Worm (Caenorhabditis elegans) whole organism, L4 larva: ENCODE data around the gene acs-22.

Experiments
- F10B5.3 ChIP-seq: sonication (generic microtip); optimal IDR thresholded peaks from 2 replicates; lab custom pipeline; 2016; ENCODE audit warnings: mild to moderate bottlenecking, missing genetic modification characterization, missing compliant biosample characterization
- F26F4.8 ChIP-seq: fragments of 200-800 bp; sonication (Bioruptor generic); conservative IDR thresholded peaks from 2 replicates; pipeline ENCODE4 v1.3.6; 2022; ENCODE audit warnings: missing genetic modification characterization, missing compliant biosample characterization
- F37D6.2 ChIP-seq: sonication (generic microtip); optimal IDR thresholded peaks from 2 replicates; lab custom pipeline; 2016; ENCODE audit warnings: mild to moderate bottlenecking, missing genetic modification characterization, missing compliant biosample characterization
- T26A8.4 ChIP-seq: fragments of 200-800 bp; sonication (Bioruptor generic); IDR thresholded peaks from 2 replicates; pipeline ENCODE4 v1.3.6; 2022; ENCODE audit warnings: missing genetic modification characterization, missing compliant biosample characterization
- ZK337.2 ChIP-seq: fragments of 200-800 bp; sonication (Bioruptor generic); IDR thresholded peaks from 2 replicates; pipeline ENCODE4 v1.3.6; 2022; ENCODE audit warnings: missing genetic modification reagents, missing genetic modification characterization, missing compliant biosample characterization
- ZK546.5 ChIP-seq, 2 experiments: sonication (generic microtip); optimal IDR thresholded peaks; 2 replicates each; lab custom pipeline; 2017; ENCODE audit warnings: missing biosample characterization in 2 of 2, missing genetic modification characterization in 2 of 2
- aha-1 ChIP-seq: fragments of 150-350 bp; peaks from one replicate; lab custom pipeline; 2014; ENCODE audit warnings: missing biosample characterization, missing genetic modification characterization
- attf-4 ChIP-seq: sonication (generic microtip); optimal IDR thresholded peaks from 3 replicates; lab custom pipeline; 2017; ENCODE audit warnings: missing biosample characterization, missing genetic modification characterization
- ceh-28 ChIP-seq: fragments of 150-350 bp; optimal IDR thresholded peaks from 2 replicates; lab custom pipeline; 2014; ENCODE audit warnings: missing biosample characterization, missing genetic modification reagents, missing genetic modification characterization
- ceh-44 ChIP-seq: fragments of 200-800 bp; sonication (Bioruptor generic); IDR thresholded peaks from 2 replicates; pipeline ENCODE4 v1.3.6; 2022; ENCODE audit warnings: missing genetic modification reagents, missing genetic modification characterization, missing compliant biosample characterization
- ces-1 ChIP-seq: fragments of 150-350 bp; sonication (generic microtip); optimal IDR thresholded peaks from 4 replicates; lab custom pipeline; 2014; ENCODE audit warnings: missing biosample characterization, missing genetic modification reagents, missing genetic modification characterization
- ctbp-1 ChIP-seq: fragments of 200-800 bp; sonication (Bioruptor generic); IDR thresholded peaks from 2 replicates; pipeline ENCODE4 v1.3.6; 2022; ENCODE audit warnings: missing genetic modification reagents, missing genetic modification characterization, missing compliant biosample characterization
- daf-12 ChIP-seq: fragments of 150-350 bp; optimal IDR thresholded peaks from 2 replicates; lab custom pipeline; 2014; ENCODE audit warnings: missing biosample characterization, missing genetic modification reagents, missing genetic modification characterization
- daf-8 ChIP-seq: fragments of 200-800 bp; sonication (Bioruptor generic); IDR thresholded peaks from 2 replicates; pipeline ENCODE4 v1.3.6; 2022; ENCODE audit warnings: missing genetic modification characterization, missing compliant biosample characterization
- dmd-6 ChIP-seq: fragments of 200-800 bp; sonication (Bioruptor generic); IDR thresholded peaks from 2 replicates; pipeline ENCODE4 v1.3.6; 2022; ENCODE audit warnings: missing genetic modification reagents, missing genetic modification characterization, missing compliant biosample characterization
- dmd-9 ChIP-seq: fragments of 200-800 bp; sonication (Bioruptor generic); IDR thresholded peaks from 2 replicates; pipeline ENCODE4 v1.3.6; 2022; ENCODE audit warnings: missing genetic modification reagents, missing genetic modification characterization, missing compliant biosample characterization
- egl-43 ChIP-seq: fragments of 200-800 bp; sonication (Bioruptor generic); IDR thresholded peaks from 2 replicates; pipeline ENCODE4 v1.3.6; 2022; ENCODE audit warnings: missing genetic modification reagents, missing genetic modification characterization, missing compliant biosample characterization
- fos-1 ChIP-seq: fragments of 150-350 bp; optimal IDR thresholded peaks from 2 replicates; lab custom pipeline; 2014; ENCODE audit warnings: missing biosample characterization, missing genetic modification characterization
- hif-1 ChIP-seq, 2 experiments: sonication (generic microtip); optimal IDR thresholded peaks; 2 replicates each; lab custom pipeline; 2016 to 2017; ENCODE audit warnings: missing compliant biosample characterization in 2 of 2, missing genetic modification characterization in 2 of 2, missing genetic modification reagents in 2 of 2, missing genotype in 2 of 2, mild to moderate bottlenecking in 1 of 2
- hlh-30 ChIP-seq: sonication (generic microtip); optimal IDR thresholded peaks from 2 replicates; lab custom pipeline; 2017; ENCODE audit warnings: antibody characterized with exemption, mild to moderate bottlenecking, missing genetic modification characterization, missing compliant biosample characterization; ENCODE audit not compliant: insufficient read depth
- hmg-1.1 ChIP-seq: fragments of 200-800 bp; sonication (Bioruptor generic); IDR thresholded peaks from 2 replicates; pipeline ENCODE4 v1.3.6; 2022; ENCODE audit warnings: missing genetic modification reagents, missing genetic modification characterization, missing compliant biosample characterization
- lin-38 ChIP-seq: fragments of 200-800 bp; sonication (Bioruptor generic); IDR thresholded peaks from 2 replicates; pipeline ENCODE4 v1.3.6; 2022; ENCODE audit warnings: missing genetic modification reagents, missing genetic modification characterization, missing compliant biosample characterization
- lir-3 ChIP-seq: sonication (generic microtip); optimal IDR thresholded peaks from 2 replicates; lab custom pipeline; 2016; ENCODE audit warnings: mild to moderate bottlenecking, missing genetic modification characterization, missing compliant biosample characterization
- lsy-2 ChIP-seq, 2 experiments: fragments of 150-350 bp in 1 of 2; sonication (generic microtip) in 1 of 2; optimal IDR thresholded peaks; 2 replicates each; lab custom pipeline; 2014 to 2017; ENCODE audit warnings: missing biosample characterization in 2 of 2, missing genetic modification characterization in 2 of 2
- madf-5 ChIP-seq, 2 experiments: fragments of 200-800 bp; sonication (Bioruptor generic); IDR thresholded peaks; 2 replicates each; pipeline ENCODE4 v1.3.6; 2022; ENCODE audit warnings: missing compliant biosample characterization in 2 of 2, missing genetic modification characterization in 2 of 2
- madf-9 ChIP-seq: fragments of 200-800 bp; sonication (Bioruptor generic); conservative IDR thresholded peaks from 2 replicates; pipeline ENCODE4 v1.3.6; 2022; ENCODE audit warnings: missing genetic modification reagents, missing genetic modification characterization, missing compliant biosample characterization
- mdl-1 ChIP-seq, 2 experiments: fragments of 150-350 bp in 1 of 2; sonication (generic microtip) in 1 of 2; optimal IDR thresholded peaks; 2 replicates each; lab custom pipeline; 2014 to 2017; ENCODE audit warnings: missing biosample characterization in 2 of 2, missing genetic modification characterization in 2 of 2
- mdt-29 ChIP-seq: fragments of 200-800 bp; sonication (Bioruptor generic); IDR thresholded peaks from 2 replicates; pipeline ENCODE4 v1.3.6; 2022; ENCODE audit warnings: missing genetic modification reagents, missing genetic modification characterization, missing compliant biosample characterization
- mxl-2 ChIP-seq: fragments of 200-800 bp; sonication (Bioruptor generic); conservative IDR thresholded peaks from 2 replicates; pipeline ENCODE4 v1.3.6; 2022; ENCODE audit warnings: missing genetic modification reagents, missing genetic modification characterization, missing compliant biosample characterization
- nhr-10 ChIP-seq: fragments of 150-350 bp; optimal IDR thresholded peaks from 2 replicates; lab custom pipeline; 2014; ENCODE audit warnings: missing biosample characterization, missing genetic modification characterization
- nhr-111 ChIP-seq: fragments of 200-800 bp; sonication (Bioruptor generic); optimal IDR thresholded peaks from 2 replicates; lab custom pipeline; 2018; ENCODE audit warnings: mild to moderate bottlenecking, missing genetic modification characterization, missing compliant biosample characterization
- nhr-41 ChIP-seq: fragments of 200-800 bp; sonication (Bioruptor generic); IDR thresholded peaks from 2 replicates; pipeline ENCODE4 v1.3.6; 2022; ENCODE audit warnings: missing genetic modification reagents, missing genetic modification characterization, missing compliant biosample characterization
- nhr-42 ChIP-seq: fragments of 200-800 bp; sonication (Bioruptor generic); IDR thresholded peaks from 2 replicates; pipeline ENCODE4 v1.3.6; 2022; ENCODE audit warnings: missing genetic modification characterization, missing compliant biosample characterization
- nhr-6 ChIP-seq: fragments of 150-350 bp; optimal IDR thresholded peaks from 2 replicates; lab custom pipeline; 2014; ENCODE audit warnings: missing biosample characterization, missing genetic modification characterization
- nhr-77 ChIP-seq: fragments of 150-350 bp; optimal IDR thresholded peaks from 2 replicates; lab custom pipeline; 2014; ENCODE audit warnings: missing biosample characterization, missing genetic modification characterization
- pha-4 ChIP-seq, 2 experiments: fragments of 150-350 bp in 1 of 2; fragments of 200-800 bp in 1 of 2; sonication (Bioruptor generic) in 1 of 2; IDR thresholded peaks in 1 of 2; optimal IDR thresholded peaks in 1 of 2; 2 replicates each; pipeline versions ENCODE4 v1.3.6 to Lab custom; 2014 to 2022; ENCODE audit warnings: missing genetic modification characterization in 2 of 2, missing genetic modification reagents in 2 of 2, missing biosample characterization in 1 of 2, missing compliant biosample characterization in 1 of 2
- pqm-1 ChIP-seq: sonication (generic microtip); optimal IDR thresholded peaks from 2 replicates; lab custom pipeline; 2017; ENCODE audit warnings: missing biosample characterization, missing genetic modification characterization
- set-16 ChIP-seq: fragments of 200-800 bp; sonication (Bioruptor generic); IDR thresholded peaks from 2 replicates; pipeline ENCODE4 v1.3.6; 2022; ENCODE audit warnings: missing genetic modification reagents, missing genetic modification characterization, missing compliant biosample characterization
- snpc-1.2 ChIP-seq: fragments of 200-800 bp; sonication (Bioruptor generic); IDR thresholded peaks from 2 replicates; pipeline ENCODE4 v1.3.6; 2022; ENCODE audit warnings: missing genetic modification reagents, missing genetic modification characterization, missing compliant biosample characterization
- tra-1 ChIP-seq: fragments of 200-800 bp; sonication (Bioruptor generic); IDR thresholded peaks from 2 replicates; pipeline ENCODE4 v1.3.6; 2022; ENCODE audit warnings: missing genetic modification reagents, missing genetic modification characterization, missing compliant biosample characterization
- unc-62 ChIP-seq, 3 experiments: fragments of 150-350 bp in 1 of 3; sonication (generic microtip); optimal IDR thresholded peaks in 2 of 3; peaks in 1 of 3; 1 replicate in 1 of 3; 2 replicates in 2 of 3; lab custom pipeline; 2014 to 2017; ENCODE audit warnings: missing biosample characterization in 3 of 3, missing genetic modification characterization in 3 of 3, missing genetic modification reagents in 3 of 3, missing genotype in 1 of 3
- zip-2 ChIP-seq: fragments of 150-350 bp; optimal IDR thresholded peaks from 2 replicates; lab custom pipeline; 2014; ENCODE audit warnings: missing biosample characterization, missing genetic modification characterization

Gene acs-22

ce11 chrX:8917730-8918129 is 13.2 kb upstream of the acs-22 start:
- no peak for TF ChIP-seq nhr-42 (GFP tag; lab: Robert Waterston, UW)
- TF ChIP-seq mdt-29 (GFP tag; lab: Robert Waterston, UW), result 0 out of 2 replicates have a peak, but pooled peaks have one; percentile 10
- TF ChIP-seq set-16 (GFP tag; lab: Robert Waterston, UW), result peak; percentile 52

DNA sequence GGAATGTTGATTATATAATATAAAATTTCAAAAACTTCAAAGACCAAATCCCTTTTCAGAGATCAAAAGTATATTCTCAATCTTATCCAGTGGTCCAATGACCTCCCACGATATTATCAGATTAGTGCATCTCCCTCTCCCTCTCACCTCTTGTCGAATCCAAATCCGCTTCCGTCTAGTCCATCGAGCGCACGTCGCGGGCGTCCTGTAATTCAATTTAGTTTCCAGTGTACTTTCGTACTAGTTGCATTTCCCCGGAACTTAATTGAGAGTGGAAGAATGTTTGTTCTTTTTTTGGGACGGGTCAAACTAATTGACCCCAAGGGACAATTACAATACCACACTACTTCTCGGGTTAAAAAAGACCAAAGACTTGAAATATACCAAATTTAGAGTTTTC is 12.2 kb upstream of the acs-22 start:
- TF ChIP-seq dmd-9 (GFP tag; lab: Robert Waterston, UW) (no peak), T26A8.4 (GFP tag; lab: Robert Waterston, UW) (no peak), mdl-1 (tag; optimal IDR thresholded peaks at IDR 0.05; lab: Kevin White, UChicago) (no peak), set-16 (GFP tag; lab: Robert Waterston, UW) (no peak), nhr-111 (GFP tag; lab: Kevin White, UChicago) (no peak), ctbp-1 (GFP tag; lab: Robert Waterston, UW) (no peak), lsy-2 (tag; optimal IDR thresholded peaks at IDR 0.05; lab: Kevin White, UChicago) (peak in 1 of 2 experiments; percentile 5), F26F4.8 (GFP tag; lab: Robert Waterston, UW) (0 out of 2 replicates have a peak, but pooled peaks have one; percentile 21), madf-5 (GFP tag; IDR thresholded peaks at IDR 0.05; lab: Robert Waterston, UW) (no peak), nhr-41 (GFP tag; lab: Robert Waterston, UW) (no peak), lin-38 (no peak), hmg-1.1 (GFP tag; lab: Robert Waterston, UW) (no peak), attf-4 (tag; lab: Kevin White, UChicago) (no peak), mxl-2 (no peak), madf-9 (GFP tag; lab: Robert Waterston, UW) (no peak), ceh-28 (tag; lab: Kevin White, UChicago) (no peak), ces-1 (peak; percentile 85), hif-1 (tag; optimal IDR thresholded peaks at IDR 0.05; lab: Kevin White, UChicago) (no peak), fos-1 (no peak), lir-3 (tag; lab: Kevin White, UChicago) (no peak)
- TF ChIP-seq, all 104 proteins: peak for 3

DNA sequence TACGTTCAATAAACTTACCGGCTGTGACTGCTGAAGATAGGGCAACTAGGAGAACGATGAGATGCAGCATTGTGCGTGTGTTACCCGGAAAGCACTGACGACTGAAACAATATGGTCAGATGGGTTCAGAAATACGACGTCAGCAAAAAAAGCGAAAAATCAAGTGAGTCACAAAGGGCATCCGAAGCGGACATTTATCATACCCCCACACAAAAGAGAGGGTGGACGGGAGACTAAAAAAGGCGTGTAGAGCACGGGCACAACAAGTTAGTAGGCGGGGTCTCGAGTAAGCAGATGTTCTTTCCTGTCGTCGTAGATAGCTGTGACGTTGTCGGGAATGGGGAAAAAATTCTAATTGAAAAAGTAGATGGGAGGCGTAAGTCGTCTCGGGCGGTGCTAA is 11.7 kb upstream of the acs-22 start, which contains the start of gene nlp-14:
Gene nlp-14, minus strand, starts transcription at position 101 of the 400 bp plus-strand sequence.
- TF ChIP-seq aha-1 (peak; percentile 75), zip-2 (tag; lab: Kevin White, UChicago) (no peak)

- TF ChIP-seq unc-62 (GFP tag; optimal IDR thresholded peaks at IDR 0.05 in 1 of 2; lab: Kevin White, UChicago) (peak in 1 of 2 experiments; percentile 91), unc-62 (tag; optimal IDR thresholded peaks at IDR 0.05; lab: Kevin White, UChicago) (no peak), pha-4 (GFP tag; IDR thresholded peaks at IDR 0.05; lab: Robert Waterston, UW) (no peak), pha-4 (tag; optimal IDR thresholded peaks at IDR 0.05; lab: Kevin White, UChicago) (no peak)
Observed at ce11 chrX:8921221-8921620, 9.8 kb upstream of the acs-22 start.

ce11 chrX:8925443-8925842 is 5.5 kb upstream of the acs-22 start:
- TF ChIP-seq nhr-77 (tag; lab: Kevin White, UChicago) (no peak), nhr-6 (tag; lab: Kevin White, UChicago) (no peak), F37D6.2 (tag; lab: Kevin White, UChicago) (no peak), daf-12 (no peak), tra-1 (GFP tag; lab: Robert Waterston, UW) (no peak), nhr-10 (tag; lab: Kevin White, UChicago) (no peak), snpc-1.2 (peak; percentile 83), daf-8 (no peak), lir-3 (tag; lab: Kevin White, UChicago) (no peak), dmd-6 (GFP tag; lab: Robert Waterston, UW) (0 out of 2 replicates have a peak, but pooled peaks have one; percentile 32), egl-43 (no peak), hlh-30 (tag; lab: Kevin White, UChicago) (peak; percentile 32), mdl-1 (tag; optimal IDR thresholded peaks at IDR 0.05; lab: Kevin White, UChicago) (no peak), ces-1 (no peak), pqm-1 (tag; lab: Kevin White, UChicago) (no peak), unc-62 (GFP tag; optimal IDR thresholded peaks at IDR 0.05 in 1 of 2; lab: Kevin White, UChicago) (no peak), unc-62 (tag; optimal IDR thresholded peaks at IDR 0.05; lab: Kevin White, UChicago) (no peak), ZK546.5 (tag; optimal IDR thresholded peaks at IDR 0.05; lab: Kevin White, UChicago) (no peak), ceh-44 (GFP tag; lab: Robert Waterston, UW) (no peak), madf-9 (GFP tag; lab: Robert Waterston, UW) (peak; percentile 69), attf-4 (tag; lab: Kevin White, UChicago) (no peak), ZK337.2 (GFP tag; lab: Robert Waterston, UW) (no peak), ctbp-1 (GFP tag; lab: Robert Waterston, UW) (peak; percentile 55), F10B5.3 (tag; lab: Kevin White, UChicago) (no peak)
